Worm (Caenorhabditis elegans): ENCODE data around the gene Y41D4B.6.

ce11 chrIV:1633445-1633844 is at the start of gene Y41D4B.6:
- TF ChIP-seq ztf-23 (GFP tag; IDR thresholded peaks at IDR 0.05) (no peak), med-1 (GFP tag; optimal IDR thresholded peaks at IDR 0.05; ENCODE audit: insufficient read depth) (no peak), T22C8.4 (GFP tag; IDR thresholded peaks at IDR 0.05) (no peak), ztf-29 (GFP tag; IDR thresholded peaks at IDR 0.05) (no peak)
